Worm (Caenorhabditis elegans) whole organism, midembryonic: ENCODE data around the gene srg-61.

Source experiments
- T22C8.4 ChIP-seq: fragments of 200-800 bp; sonication (Bioruptor generic); IDR thresholded peaks from 2 replicates; pipeline ENCODE4 v1.3.6; 2022; ENCODE audit warnings: missing genetic modification characterization, missing compliant biosample characterization
- cog-1 ChIP-seq: sonication (generic microtip); optimal IDR thresholded peaks from 2 replicates; lab custom pipeline; 2016; ENCODE audit warnings: missing genetic modification characterization, missing compliant biosample characterization
- flt-1 ChIP-seq: fragments of 200-800 bp; sonication (Bioruptor generic); IDR thresholded peaks from 2 replicates; pipeline ENCODE4 v1.3.6; 2022; ENCODE audit warnings: missing genetic modification characterization, missing compliant biosample characterization
- klf-2 ChIP-seq: fragments of 200-800 bp; sonication (Bioruptor generic); conservative IDR thresholded peaks from 2 replicates; pipeline ENCODE4 v1.3.6; 2022; ENCODE audit warnings: missing genetic modification reagents, missing genetic modification characterization, missing compliant biosample characterization
- med-1 ChIP-seq: sonication (generic microtip); optimal IDR thresholded peaks from 2 replicates; lab custom pipeline; 2017; ENCODE audit warnings: missing genetic modification characterization, mild to moderate bottlenecking, missing compliant biosample characterization, antibody characterized with exemption, missing genetic modification reagents; ENCODE audit not compliant: insufficient read depth
- ref-1 ChIP-seq: fragments of 200-800 bp; sonication (Bioruptor generic); conservative IDR thresholded peaks from 2 replicates; pipeline ENCODE4 v1.3.6; 2022; ENCODE audit warnings: missing genetic modification reagents, missing genetic modification characterization, missing compliant biosample characterization
- tab-1 ChIP-seq: fragments of 200-800 bp; sonication (Bioruptor generic); IDR thresholded peaks from 2 replicates; pipeline ENCODE4 v1.3.6; 2022; ENCODE audit warnings: missing genetic modification characterization, missing compliant biosample characterization
- ztf-23 ChIP-seq: fragments of 200-800 bp; sonication (Bioruptor generic); IDR thresholded peaks from 2 replicates; pipeline ENCODE4 v1.3.6; 2022; ENCODE audit warnings: missing genetic modification reagents, missing genetic modification characterization, missing compliant biosample characterization
- ztf-29 ChIP-seq: fragments of 200-800 bp; sonication (Bioruptor generic); IDR thresholded peaks from 2 replicates; pipeline ENCODE4 v1.3.6; 2022; ENCODE audit warnings: missing genetic modification reagents, missing genetic modification characterization, missing compliant biosample characterization

DNA sequence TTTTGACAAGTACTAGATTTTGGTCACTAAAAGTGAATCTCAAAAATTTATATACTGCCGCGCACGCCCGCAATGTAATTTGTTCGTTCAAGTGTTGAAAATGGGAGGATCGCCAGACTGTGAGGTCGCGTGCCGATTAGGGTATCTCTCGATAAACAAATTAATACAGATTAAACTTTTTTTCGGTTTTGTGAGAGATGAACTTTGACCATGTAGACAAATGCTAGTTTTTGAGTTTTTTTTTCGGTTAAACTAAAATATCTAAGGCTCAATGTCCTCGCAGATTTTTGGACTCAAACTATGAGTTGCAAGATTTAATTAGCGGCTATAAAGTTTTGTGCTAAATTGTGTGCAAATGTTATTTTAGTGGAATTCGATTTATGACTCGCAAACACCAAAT is 29.6 kb upstream of the srg-61 start, which contains the start of gene dhs-15:
- TF ChIP-seq tab-1 (GFP tag; lab: Robert Waterston, UW) (no peak), flt-1 (GFP tag; lab: Robert Waterston, UW) (no peak), ztf-29 (GFP tag; lab: Robert Waterston, UW) (no peak), ztf-23 (no peak), ref-1 (GFP tag; lab: Robert Waterston, UW) (no peak), T22C8.4 (GFP tag; lab: Robert Waterston, UW) (no peak), klf-2 (no peak), med-1 (GFP tag; lab: Kevin White, UChicago) (no peak), cog-1 (tag; lab: Kevin White, UChicago) (no peak)
